Fruit fly (Drosophila melanogaster) whole organism, adult: Measurements from ENCODE around the gene sNPF.

Experiments
- CG11617 ChIP-seq: fragments of 200-800 bp; sonication (Bioruptor generic); optimal IDR thresholded peaks from 2 replicates; lab custom pipeline; 2017; ENCODE audit warnings: mild to moderate bottlenecking, missing biosample characterization, missing genetic modification reagents, missing genetic modification characterization
- CG12768 ChIP-seq: fragments of 200-800 bp; sonication (Bioruptor generic); optimal IDR thresholded peaks from 2 replicates; lab custom pipeline; 2017; ENCODE audit warnings: missing biosample characterization, missing genetic modification characterization, mild to moderate bottlenecking, moderate library complexity, missing genetic modification reagents
- CG14711 ChIP-seq: fragments of 200-800 bp; sonication (Bioruptor generic); optimal IDR thresholded peaks from 2 replicates; lab custom pipeline; 2018; ENCODE audit warnings: missing biosample characterization, mild to moderate bottlenecking, missing genetic modification characterization, moderate library complexity
- CG1620 ChIP-seq: fragments of 200-800 bp; sonication (Bioruptor generic); optimal IDR thresholded peaks from 2 replicates; lab custom pipeline; 2016; ENCODE audit warnings: missing biosample characterization, missing genetic modification characterization
- CG5204 ChIP-seq: fragments of 200-800 bp; sonication (Bioruptor generic); optimal IDR thresholded peaks from 2 replicates; lab custom pipeline; 2016; ENCODE audit warnings: missing biosample characterization, missing genetic modification characterization
- Crg-1 ChIP-seq: fragments of 200-800 bp; sonication (Bioruptor generic); optimal IDR thresholded peaks from 2 replicates; lab custom pipeline; 2016; ENCODE audit warnings: missing biosample characterization, missing genetic modification characterization
- Hr96 ChIP-seq: fragments of 200-800 bp; sonication (Bioruptor generic); optimal IDR thresholded peaks from 2 replicates; lab custom pipeline; 2016; ENCODE audit warnings: missing biosample characterization, missing genetic modification characterization
- Mnt ChIP-seq: fragments of 200-800 bp; sonication (Bioruptor generic); optimal IDR thresholded peaks from 2 replicates; lab custom pipeline; 2016; ENCODE audit warnings: missing biosample characterization, mild to moderate bottlenecking, missing genetic modification characterization
- cnc ChIP-seq, 2 experiments: fragments of >200 bp; optimal IDR thresholded peaks; 2 replicates each; lab custom pipeline; 2017
- kay ChIP-seq: fragments of 200-800 bp; sonication (Bioruptor generic); peaks from one replicate; lab custom pipeline; 2016; ENCODE audit warnings: missing biosample characterization, missing genetic modification characterization, borderline replicate concordance
- ovo ChIP-seq: fragments of 200-800 bp; sonication (Bioruptor generic); optimal IDR thresholded peaks from 2 replicates; lab custom pipeline; 2016; ENCODE audit warnings: missing biosample characterization, missing genetic modification characterization
- toe ChIP-seq: fragments of 200-800 bp; sonication (Bioruptor generic); optimal IDR thresholded peaks from 2 replicates; lab custom pipeline; 2016; ENCODE audit warnings: missing biosample characterization, missing genetic modification characterization

DNA sequence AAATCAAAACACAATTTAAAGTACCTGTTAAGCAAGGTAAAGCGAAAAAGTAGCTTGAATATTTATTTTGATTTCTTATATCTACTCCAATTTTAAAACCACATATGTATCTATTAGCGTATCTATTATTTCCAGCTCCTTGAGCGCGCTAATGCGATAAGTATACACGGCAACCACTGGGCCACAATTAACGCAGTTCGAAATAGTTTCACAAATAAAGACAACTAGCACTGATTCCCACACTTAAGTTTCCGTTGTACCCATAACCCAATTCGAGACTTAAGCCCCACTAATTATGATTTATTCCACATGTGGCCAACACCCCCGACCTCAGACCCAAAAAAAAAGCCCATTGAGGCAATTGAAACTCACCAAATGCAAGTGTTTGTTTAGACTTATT is 11.3 kb upstream of the sNPF start:
- TF ChIP-seq ovo (GFP tag; lab: Kevin White, UChicago) (no peak), CG1620 (no peak), Crg-1 (GFP tag; lab: Kevin White, UChicago) (no peak), kay (no peak), cnc (optimal IDR thresholded peaks at IDR 0.05; lab: Kevin White, UChicago) (no peak), CG11617 (no peak), Mnt (GFP tag; lab: Kevin White, UChicago) (no peak), toe (GFP tag; lab: Kevin White, UChicago) (no peak), CG5204 (GFP tag; lab: Kevin White, UChicago) (no peak), CG12768 (GFP tag; lab: Kevin White, UChicago) (no peak), CG14711 (no peak), Hr96 (no peak)
